Fruit fly (Drosophila melanogaster) whole organism, prepupa: ENCODE results near the gene Ccdc114.

Experiments used
- CG10631 ChIP-seq: fragments of 200-800 bp; sonication (Bioruptor generic); optimal IDR thresholded peaks from 2 replicates; lab custom pipeline; 2016; ENCODE audit warnings: missing biosample characterization, missing genetic modification characterization
- CG10669 ChIP-seq: fragments of 200-800 bp; sonication (Bioruptor generic); optimal IDR thresholded peaks from 3 replicates; lab custom pipeline; 2018; ENCODE audit warnings: missing biosample characterization, mild to moderate bottlenecking, missing genetic modification characterization, moderate library complexity
- CG11294 ChIP-seq: fragments of 200-800 bp; sonication (Bioruptor generic); IDR thresholded peaks from 2 replicates; pipeline ENCODE4 v1.3.6; 2022; ENCODE audit warnings: missing biosample characterization, missing genetic modification characterization
- CG11762 ChIP-seq: fragments of 200-800 bp; sonication (Bioruptor generic); optimal IDR thresholded peaks from 3 replicates; lab custom pipeline; 2016; ENCODE audit warnings: missing biosample characterization, missing genetic modification characterization; ENCODE audit not compliant: insufficient read depth
- CG15336 ChIP-seq: fragments of 200-800 bp; sonication (Bioruptor generic); IDR thresholded peaks from 2 replicates; pipeline ENCODE4 v1.3.6; 2022; ENCODE audit warnings: missing biosample characterization, missing genetic modification characterization
- CG1621 ChIP-seq: fragments of 200-800 bp; sonication (Bioruptor generic); optimal IDR thresholded peaks from 3 replicates; lab custom pipeline; 2018; ENCODE audit warnings: missing biosample characterization, mild to moderate bottlenecking, missing genetic modification characterization
- CG3032 ChIP-seq: fragments of 200-800 bp; optimal IDR thresholded peaks from 2 replicates; lab custom pipeline; 2019; ENCODE audit warnings: missing biosample characterization, mild to moderate bottlenecking, missing genetic modification characterization, moderate library complexity
- CG32006 ChIP-seq: fragments of 200-800 bp; sonication (Bioruptor generic); optimal IDR thresholded peaks from 3 replicates; lab custom pipeline; 2017; ENCODE audit warnings: missing biosample characterization, mild to moderate bottlenecking, missing genetic modification characterization
- CG34406 ChIP-seq: fragments of 200-800 bp; sonication (Bioruptor generic); optimal IDR thresholded peaks from 3 replicates; lab custom pipeline; 2016; ENCODE audit warnings: missing biosample characterization, missing genetic modification characterization
- CG3919 ChIP-seq: fragments of 200-800 bp; sonication (Bioruptor generic); optimal IDR thresholded peaks from 3 replicates; lab custom pipeline; 2016; ENCODE audit warnings: missing biosample characterization, missing genetic modification characterization
- CG4318 ChIP-seq: fragments of 200-800 bp; sonication (Bioruptor generic); optimal IDR thresholded peaks from 3 replicates; lab custom pipeline; 2017; ENCODE audit warnings: missing biosample characterization, mild to moderate bottlenecking, missing genetic modification characterization
- CG6163 ChIP-seq: fragments of 200-800 bp; sonication (Bioruptor generic); IDR thresholded peaks from 3 replicates; pipeline ENCODE4 v1.3.6; 2022; ENCODE audit warnings: missing biosample characterization, missing genetic modification characterization
- CG6792 ChIP-seq: fragments of 200-800 bp; sonication (Bioruptor generic); optimal IDR thresholded peaks from 3 replicates; lab custom pipeline; 2016; ENCODE audit warnings: missing biosample characterization, missing genetic modification characterization
- CG7368 ChIP-seq: fragments of 200-800 bp; sonication (Bioruptor generic); optimal IDR thresholded peaks from 3 replicates; lab custom pipeline; 2016; ENCODE audit warnings: missing biosample characterization, missing genetic modification characterization
- CG8119 ChIP-seq: fragments of 200-800 bp; sonication (Bioruptor generic); IDR thresholded peaks from 3 replicates; pipeline ENCODE4 v1.3.6; 2022; ENCODE audit warnings: missing biosample characterization, missing genetic modification characterization
- CG8319 ChIP-seq: fragments of 200-800 bp; sonication (Bioruptor generic); optimal IDR thresholded peaks from 3 replicates; lab custom pipeline; 2016; ENCODE audit warnings: missing biosample characterization, missing genetic modification characterization
- CG8632 ChIP-seq: fragments of 200-800 bp; sonication (Bioruptor generic); optimal IDR thresholded peaks from 3 replicates; lab custom pipeline; 2016; ENCODE audit warnings: missing biosample characterization, missing genetic modification characterization
- CG9139 ChIP-seq: fragments of 200-800 bp; sonication (Bioruptor generic); optimal IDR thresholded peaks from 3 replicates; lab custom pipeline; 2017; ENCODE audit warnings: missing biosample characterization, mild to moderate bottlenecking, missing genetic modification characterization
- Eip75B ChIP-seq: fragments of 200-800 bp; sonication (Bioruptor generic); optimal IDR thresholded peaks from 3 replicates; lab custom pipeline; 2016; ENCODE audit warnings: missing biosample characterization, missing genetic modification characterization
- Eip78C ChIP-seq: fragments of 200-800 bp; sonication (Bioruptor generic); peaks from one replicate; lab custom pipeline; 2016; ENCODE audit warnings: missing biosample characterization, missing genetic modification characterization
- Hr4 ChIP-seq: fragments of 200-800 bp; sonication (Bioruptor generic); optimal IDR thresholded peaks from 3 replicates; lab custom pipeline; 2016; ENCODE audit warnings: missing biosample characterization, missing genetic modification characterization
- Lpt ChIP-seq: fragments of 200-800 bp; sonication (Bioruptor generic); optimal IDR thresholded peaks from 3 replicates; lab custom pipeline; 2016; ENCODE audit warnings: missing biosample characterization, missing genetic modification characterization
- Met ChIP-seq: fragments of 200-800 bp; sonication (Bioruptor generic); optimal IDR thresholded peaks from 3 replicates; lab custom pipeline; 2016; ENCODE audit warnings: missing biosample characterization, missing genetic modification characterization
- OdsH ChIP-seq: fragments of 200-800 bp; sonication (Bioruptor generic); optimal IDR thresholded peaks from 3 replicates; lab custom pipeline; 2016; ENCODE audit warnings: missing biosample characterization, missing genetic modification characterization
- Smox ChIP-seq: fragments of 200-800 bp; sonication (Bioruptor generic); optimal IDR thresholded peaks from 3 replicates; lab custom pipeline; 2016; ENCODE audit warnings: missing biosample characterization, missing genetic modification characterization
- Sox102F ChIP-seq: fragments of 200-800 bp; sonication (Bioruptor generic); optimal IDR thresholded peaks from 2 replicates; lab custom pipeline; 2016; ENCODE audit warnings: missing biosample characterization, mild to moderate bottlenecking, missing genetic modification characterization
- Sox14 ChIP-seq: fragments of 200-800 bp; sonication (Bioruptor generic); optimal IDR thresholded peaks from 3 replicates; lab custom pipeline; 2016; ENCODE audit warnings: missing biosample characterization, missing genetic modification characterization
- achi ChIP-seq: fragments of 200-800 bp; sonication (Bioruptor generic); optimal IDR thresholded peaks from 3 replicates; lab custom pipeline; 2016; ENCODE audit warnings: missing biosample characterization, missing genetic modification characterization
- cyc ChIP-seq: fragments of 200-800 bp; sonication (Bioruptor generic); optimal IDR thresholded peaks from 3 replicates; lab custom pipeline; 2016; ENCODE audit warnings: missing biosample characterization, missing genetic modification characterization
- dac ChIP-seq: fragments of 200-800 bp; sonication (Bioruptor generic); optimal IDR thresholded peaks from 2 replicates; lab custom pipeline; 2017; ENCODE audit warnings: missing biosample characterization, mild to moderate bottlenecking, missing genetic modification characterization
- eg ChIP-seq: fragments of 200-800 bp; sonication (Bioruptor generic); IDR thresholded peaks from 3 replicates; pipeline ENCODE4 v1.3.6; 2022; ENCODE audit warnings: missing biosample characterization, missing genetic modification characterization
- fkh ChIP-seq: fragments of 200-800 bp; sonication (Bioruptor generic); optimal IDR thresholded peaks from 3 replicates; lab custom pipeline; 2017; ENCODE audit warnings: missing biosample characterization, mild to moderate bottlenecking, missing genetic modification characterization, moderate library complexity
- lz ChIP-seq: fragments of 200-800 bp; sonication (Bioruptor generic); optimal IDR thresholded peaks from 3 replicates; lab custom pipeline; 2016; ENCODE audit warnings: missing biosample characterization, missing genetic modification characterization
- net ChIP-seq: fragments of 200-800 bp; sonication (Bioruptor generic); optimal IDR thresholded peaks from 3 replicates; lab custom pipeline; 2016; ENCODE audit warnings: missing biosample characterization, missing genetic modification characterization
- pdm3 ChIP-seq: fragments of 200-800 bp; sonication (Bioruptor generic); optimal IDR thresholded peaks from 3 replicates; lab custom pipeline; 2016; ENCODE audit warnings: missing biosample characterization, missing genetic modification characterization
- salr ChIP-seq, 2 experiments: fragments of 200-800 bp; sonication (Bioruptor generic); optimal IDR thresholded peaks; 3 replicates each; lab custom pipeline; 2016 to 2018; ENCODE audit warnings: missing biosample characterization in 2 of 2, missing genetic modification characterization in 2 of 2, mild to moderate bottlenecking in 1 of 2
- ss ChIP-seq, 2 experiments: fragments of 200-800 bp; sonication (Bioruptor generic); optimal IDR thresholded peaks; 2 replicates in 1 of 2; 3 replicates in 1 of 2; lab custom pipeline; 2017 to 2018; ENCODE audit warnings: mild to moderate bottlenecking in 2 of 2, missing biosample characterization in 2 of 2, missing genetic modification characterization in 2 of 2, moderate library complexity in 1 of 2
- svp ChIP-seq: fragments of 200-800 bp; sonication (Bioruptor generic); peaks from one replicate; lab custom pipeline; 2016; ENCODE audit warnings: missing biosample characterization, missing genetic modification characterization

Ccdc114 gene

DNA sequence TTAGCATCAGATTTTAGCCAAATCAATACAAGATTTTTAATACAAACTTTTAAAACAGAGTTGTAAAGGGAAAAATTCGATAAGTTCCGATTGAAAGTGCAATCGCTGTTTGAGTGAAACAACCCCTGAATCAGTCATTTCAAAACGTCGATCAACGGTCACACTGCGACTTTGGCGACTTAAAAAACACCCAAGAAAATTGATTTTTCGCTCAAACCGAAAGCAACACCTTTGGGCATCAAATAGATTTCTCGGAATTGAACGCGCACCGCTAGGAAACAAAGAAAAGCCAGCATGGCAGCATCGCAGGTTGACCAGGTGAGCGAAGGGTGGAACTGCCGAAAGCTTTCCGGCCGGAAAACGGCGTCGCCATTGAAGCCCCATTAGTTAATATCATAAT, 19.1 kb upstream of the Ccdc114 start, which contains the start of gene Arl6IP1:
Arl6IP1 (plus strand) TSS at position 15 of the 400 bp plus-strand sequence.
- TF ChIP-seq achi (GFP tag; lab: Kevin White, UChicago), result no peak
- no peak for TF ChIP-seq OdsH (GFP tag; lab: Kevin White, UChicago)
- no peak for TF ChIP-seq net
- no peak for TF ChIP-seq fkh (GFP tag; lab: Kevin White, UChicago)
- TF ChIP-seq cyc (GFP tag; lab: Kevin White, UChicago), result no peak
- TF ChIP-seq CG10631, result no peak
- TF ChIP-seq CG11762 (GFP tag; lab: Kevin White, UChicago), result no peak

DNA sequence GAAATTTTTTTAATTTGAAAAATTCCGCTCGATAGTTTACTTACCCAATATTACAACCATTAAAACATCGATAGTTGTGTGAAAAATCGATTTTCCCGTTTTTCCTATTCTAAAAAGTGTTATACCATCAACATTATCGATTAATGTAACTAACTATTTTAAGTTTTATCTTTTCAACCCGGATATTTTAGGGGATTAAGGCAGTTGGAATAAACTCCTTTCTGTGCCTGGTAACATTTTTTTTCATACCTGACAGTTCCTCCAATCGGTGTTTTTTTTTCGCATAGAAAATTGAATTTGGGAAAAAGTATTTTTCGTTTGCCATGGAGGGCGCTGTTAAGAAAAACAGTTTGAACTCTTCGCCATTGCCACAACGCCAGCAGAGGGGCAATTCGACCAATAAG, 15.5 kb upstream of the Ccdc114 start, which contains the start of gene nonA-l:
nonA-l (plus strand) TSS at position 201 of the 404 bp plus-strand sequence.
- TF ChIP-seq CG34406 (GFP tag; lab: Kevin White, UChicago), result no peak
- no peak for TF ChIP-seq CG10669 (GFP tag; lab: Kevin White, UChicago)
- TF ChIP-seq pdm3, result no peak
- no peak for TF ChIP-seq CG4318 (GFP tag; lab: Kevin White, UChicago)
- no peak for TF ChIP-seq CG6163 (GFP tag; lab: Robert Waterston, UW)
- TF ChIP-seq CG8119 (GFP tag; lab: Robert Waterston, UW), result no peak
- TF ChIP-seq Lpt (GFP tag; lab: Kevin White, UChicago), result no peak
- no peak for TF ChIP-seq CG6792 (GFP tag; lab: Kevin White, UChicago)
- no peak for TF ChIP-seq eg (GFP tag; lab: Robert Waterston, UW)
- no peak for TF ChIP-seq dac (GFP tag; lab: Kevin White, UChicago)

DNA sequence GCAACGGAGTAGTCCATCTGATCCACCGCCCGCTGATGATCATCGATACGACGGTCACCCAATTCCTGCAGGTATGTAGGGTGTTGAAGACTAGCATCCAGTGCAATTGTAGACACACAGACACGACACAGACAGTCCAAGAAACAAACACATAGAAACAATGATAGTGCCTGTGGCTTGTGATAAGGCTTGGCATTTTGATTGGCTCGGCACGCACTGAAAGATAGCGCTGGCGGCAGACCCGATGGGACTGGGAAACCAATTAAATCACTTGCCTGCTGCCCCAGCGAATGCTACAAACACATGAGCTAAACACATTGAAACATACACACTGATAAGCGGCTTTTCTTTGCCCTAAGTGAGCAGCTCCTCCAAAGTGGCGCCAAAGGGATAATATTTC, 8.2 kb upstream of the Ccdc114 start:
- TF ChIP-seq CG9139 (GFP tag; lab: Kevin White, UChicago), result no peak
- no peak for TF ChIP-seq CG8319 (GFP tag; lab: Kevin White, UChicago)
- no peak for TF ChIP-seq eg (GFP tag; lab: Robert Waterston, UW)
- TF ChIP-seq fkh (GFP tag; lab: Kevin White, UChicago), result no peak
- no peak for TF ChIP-seq OdsH (GFP tag; lab: Kevin White, UChicago)
- TF ChIP-seq Eip78C (GFP tag; lab: Kevin White, UChicago), result no peak
- no peak for TF ChIP-seq CG8119 (GFP tag; lab: Robert Waterston, UW)
- no peak for TF ChIP-seq Sox102F (GFP tag; lab: Kevin White, UChicago)
- TF ChIP-seq CG11294 (GFP tag; lab: Robert Waterston, UW), result no peak

dm6 chr3R:16630564-16630963, 6.0 kb upstream of the Ccdc114 start:
- TF ChIP-seq CG34406 (GFP tag; lab: Kevin White, UChicago) (no peak), CG15336 (GFP tag; lab: Robert Waterston, UW) (no peak), CG10631 (no peak), ss (GFP tag; optimal IDR thresholded peaks at IDR 0.05; lab: Kevin White, UChicago) (no peak), CG7368 (GFP tag; lab: Kevin White, UChicago) (no peak)

dm6 chr3R:16626899-16627432, 2.4 kb upstream of the Ccdc114 start:
- TF ChIP-seq dac (GFP tag; lab: Kevin White, UChicago) (no peak), fkh (GFP tag; lab: Kevin White, UChicago) (peak; percentile 51)

dm6 chr3R:16625844-16626430, 1.4 kb upstream of the Ccdc114 start:
- TF ChIP-seq fkh (GFP tag; lab: Kevin White, UChicago) (no peak), CG32006 (GFP tag; lab: Kevin White, UChicago) (no peak), CG1621 (tag; lab: Kevin White, UChicago) (peak; percentile 26), Sox14 (GFP tag; lab: Kevin White, UChicago) (no peak), cyc (GFP tag; lab: Kevin White, UChicago) (no peak), ss (GFP tag; optimal IDR thresholded peaks at IDR 0.05; lab: Kevin White, UChicago) (no peak), CG6792 (GFP tag; lab: Kevin White, UChicago) (no peak), CG3919 (GFP tag; lab: Kevin White, UChicago) (no peak), salr (GFP tag; optimal IDR thresholded peaks at IDR 0.05; lab: Kevin White, UChicago) (no peak), CG34406 (GFP tag; lab: Kevin White, UChicago) (no peak), CG15336 (GFP tag; lab: Robert Waterston, UW) (no peak), CG10631 (no peak), CG3032 (no peak), eg (GFP tag; lab: Robert Waterston, UW) (no peak), CG8632 (GFP tag; lab: Kevin White, UChicago) (no peak), Hr4 (GFP tag; lab: Kevin White, UChicago) (no peak), Smox (no peak), Met (GFP tag; lab: Kevin White, UChicago) (no peak), Eip78C (GFP tag; lab: Kevin White, UChicago) (peak; percentile 46), svp (no peak), CG8119 (GFP tag; lab: Robert Waterston, UW) (peak; percentile 33; the same call in 1 of the 3 replicates), CG6163 (GFP tag; lab: Robert Waterston, UW) (0 out of 3 replicates have a peak, but pooled peaks have one; percentile 29), lz (no peak), Eip75B (GFP tag; lab: Kevin White, UChicago) (no peak)
